Worm (Caenorhabditis elegans) whole organism, midembryonic: ENCODE measurements around the gene twk-11.

Experiments
- flt-1 ChIP-seq: fragments of 200-800 bp; sonication (Bioruptor generic); IDR thresholded peaks from 2 replicates; pipeline ENCODE4 v1.3.6; 2022; ENCODE audit warnings: missing genetic modification characterization, missing compliant biosample characterization
- med-1 ChIP-seq: sonication (generic microtip); optimal IDR thresholded peaks from 2 replicates; lab custom pipeline; 2017; ENCODE audit warnings: missing genetic modification characterization, mild to moderate bottlenecking, missing compliant biosample characterization, antibody characterized with exemption, missing genetic modification reagents; ENCODE audit not compliant: insufficient read depth
- ref-1 ChIP-seq: fragments of 200-800 bp; sonication (Bioruptor generic); conservative IDR thresholded peaks from 2 replicates; pipeline ENCODE4 v1.3.6; 2022; ENCODE audit warnings: missing genetic modification reagents, missing genetic modification characterization, missing compliant biosample characterization
- tab-1 ChIP-seq: fragments of 200-800 bp; sonication (Bioruptor generic); IDR thresholded peaks from 2 replicates; pipeline ENCODE4 v1.3.6; 2022; ENCODE audit warnings: missing genetic modification characterization, missing compliant biosample characterization
- ztf-23 ChIP-seq: fragments of 200-800 bp; sonication (Bioruptor generic); IDR thresholded peaks from 2 replicates; pipeline ENCODE4 v1.3.6; 2022; ENCODE audit warnings: missing genetic modification reagents, missing genetic modification characterization, missing compliant biosample characterization

- TF ChIP-seq flt-1 (GFP tag; lab: Robert Waterston, UW), result no peak
- no peak for TF ChIP-seq ref-1 (GFP tag; lab: Robert Waterston, UW)
- no peak for TF ChIP-seq ztf-23 (GFP tag; lab: Robert Waterston, UW)
- TF ChIP-seq tab-1 (GFP tag; lab: Robert Waterston, UW), result no peak
- TF ChIP-seq med-1, result no peak
Measured at ce11 chrV:7047512-7047911, 11.1 kb upstream of the twk-11 start, which contains the start of gene F20A1.8.
